Fruit fly (Drosophila melanogaster) whole organism: ENCODE data around the gene PIG-K.

Experiments
- CG8478 ChIP-seq: fragments of >200 bp; optimal IDR thresholded peaks from 2 replicates; lab custom pipeline; 2018; ENCODE audit warnings: inconsistent platforms
- Dll ChIP-seq: fragments of >200 bp; optimal IDR thresholded peaks from 2 replicates; lab custom pipeline; 2017
- EcR ChIP-seq, 2 experiments: fragments of >200 bp; optimal IDR thresholded peaks; 2 replicates each; lab custom pipeline; 2017; ENCODE audit warnings: missing biosample characterization in 2 of 2, missing genetic modification characterization in 2 of 2, missing genetic modification reagents in 2 of 2
- pan ChIP-seq: fragments of >200 bp; optimal IDR thresholded peaks from 2 replicates; lab custom pipeline; 2017
- usp ChIP-seq: fragments of >200 bp; optimal IDR thresholded peaks from 2 replicates; lab custom pipeline; 2017; ENCODE audit warnings: missing biosample characterization, missing genetic modification characterization, mixed read lengths

The PIG-K gene

DNA sequence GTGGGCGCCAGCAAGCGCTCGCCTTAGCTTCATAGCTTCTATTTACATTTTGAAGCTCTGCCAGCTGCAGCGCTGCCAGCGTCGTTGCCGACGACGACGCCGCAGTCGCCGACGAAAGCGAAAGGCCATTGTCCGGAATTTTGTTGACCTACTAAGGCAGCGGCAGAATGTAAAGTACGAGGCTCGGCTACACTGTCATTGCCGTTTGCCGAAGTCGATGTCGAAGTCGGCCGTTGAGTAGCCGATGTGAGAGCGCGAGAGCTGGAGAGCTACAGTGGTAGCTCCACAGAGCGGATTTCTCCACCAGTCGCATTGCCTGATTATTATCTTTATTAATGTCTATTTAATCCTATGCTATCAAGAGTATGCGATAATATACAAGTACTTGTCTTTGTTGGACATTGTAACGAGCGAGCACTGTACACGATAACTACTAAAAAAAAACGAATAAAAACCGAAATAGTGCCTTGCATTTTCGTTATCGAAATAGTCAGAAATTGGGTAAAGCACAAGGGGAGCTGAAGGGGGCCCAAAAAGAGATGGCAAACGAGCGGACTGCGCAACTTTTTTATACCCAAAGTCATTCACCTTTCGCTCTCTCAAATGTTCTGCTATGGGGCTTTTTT, 45.5 kb downstream of the PIG-K start:
- TF ChIP-seq usp (GFP tag; lab: Kevin White, UChicago): no peak
- peak in 1 of 2 experiments; percentile 7 for TF ChIP-seq EcR (GFP tag; optimal IDR thresholded peaks at IDR 0.05; lab: Kevin White, UChicago)

DNA sequence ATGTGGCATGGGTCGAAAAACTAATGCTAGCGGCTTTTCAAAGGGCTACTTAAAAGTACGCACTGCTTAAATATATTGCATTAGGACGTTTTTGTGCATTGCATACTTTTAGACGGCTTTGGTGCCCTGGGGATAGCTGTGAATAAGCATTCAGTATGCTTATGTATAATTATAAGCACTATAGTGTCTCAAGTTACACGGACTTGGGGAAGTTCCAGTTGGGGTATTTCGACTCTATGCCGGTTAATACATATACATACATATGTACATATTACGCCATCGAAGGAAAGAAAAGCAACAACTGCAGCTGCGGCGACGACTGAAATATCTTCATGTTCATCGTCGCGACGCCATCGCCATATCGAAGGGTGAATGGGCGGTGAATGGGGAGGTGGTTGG, 46.0 kb downstream of the PIG-K start:
- TF ChIP-seq pan (lab: Kevin White, UChicago) (no peak), EcR (GFP tag; optimal IDR thresholded peaks at IDR 0.05; lab: Kevin White, UChicago) (no peak), CG8478 (no peak), Dll (lab: Kevin White, UChicago) (no peak)
